Worm (Caenorhabditis elegans) whole organism, L4/young adult: ENCODE results near the gene F17E9.16.

Experiments used
- W03F9.2 ChIP-seq: fragments of 150-350 bp; optimal IDR thresholded peaks from 2 replicates; lab custom pipeline; 2014; ENCODE audit warnings: missing biosample characterization, missing genetic modification characterization
- dao-5 ChIP-seq: sonication (generic microtip); optimal IDR thresholded peaks from 2 replicates; lab custom pipeline; 2016; ENCODE audit warnings: missing genotype, missing genetic modification characterization, moderate library complexity, missing compliant biosample characterization
- him-1 ChIP-seq: sonication (generic microtip); optimal IDR thresholded peaks from 2 replicates; lab custom pipeline; 2016; ENCODE audit warnings: missing genotype, missing genetic modification reagents, missing genetic modification characterization, missing compliant biosample characterization

The F17E9.16 gene

DNA sequence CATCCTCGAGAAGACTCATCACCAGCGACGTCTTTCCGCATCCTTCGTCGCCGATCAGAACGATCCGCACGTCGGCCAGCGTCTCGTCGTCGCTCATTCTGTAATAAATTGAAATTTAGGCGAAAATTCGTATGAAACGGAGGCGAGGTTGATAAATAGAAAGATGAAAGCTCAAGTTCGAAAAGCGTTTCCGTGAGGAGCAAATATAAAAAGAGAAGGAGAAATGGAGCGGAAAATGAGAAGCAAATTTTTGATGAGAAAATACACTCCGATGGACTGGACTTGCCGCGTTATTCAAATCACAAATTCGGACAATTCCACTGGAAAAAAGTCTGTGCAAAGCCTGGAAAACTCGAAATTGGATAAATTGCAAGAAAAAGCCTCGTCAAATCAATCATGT is 42.0 kb downstream of the F17E9.16 start, which contains the start of gene D2096.11:
Gene D2096.11 (minus strand): TSS at position 101 of the 400 bp plus-strand sequence.
- TF ChIP-seq dao-5 (tag; lab: Kevin White, UChicago), result no peak
- TF ChIP-seq W03F9.2 (tag; lab: Kevin White, UChicago), result no peak
- no peak for TF ChIP-seq him-1 (tag; lab: Kevin White, UChicago)

DNA sequence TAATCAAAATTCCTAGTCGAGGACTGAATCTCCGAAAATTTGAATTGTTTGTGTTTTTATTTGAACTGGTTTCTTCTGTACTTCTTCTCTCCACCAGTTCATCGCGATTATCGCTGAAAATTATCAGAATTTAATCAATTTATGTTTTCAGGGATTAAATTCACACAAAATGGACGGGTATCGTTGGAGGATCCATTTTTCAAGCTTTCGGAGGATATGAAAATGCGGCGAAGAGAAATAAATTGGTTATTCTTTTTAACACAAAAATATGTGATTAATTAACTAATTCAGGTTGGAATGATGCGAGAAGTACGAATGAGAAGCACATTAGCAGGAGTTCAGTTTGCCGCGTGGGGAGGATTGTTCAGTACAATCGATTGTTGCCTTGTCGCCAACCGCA is 44.2 kb downstream of the F17E9.16 start, which contains the start of gene timm-17B.2:
Gene timm-17B.2 (plus strand): TSS at position 301 of the 400 bp plus-strand sequence.
- TF ChIP-seq dao-5 (tag; lab: Kevin White, UChicago) (no peak), him-1 (tag; lab: Kevin White, UChicago) (no peak), W03F9.2 (tag; lab: Kevin White, UChicago) (no peak)

DNA sequence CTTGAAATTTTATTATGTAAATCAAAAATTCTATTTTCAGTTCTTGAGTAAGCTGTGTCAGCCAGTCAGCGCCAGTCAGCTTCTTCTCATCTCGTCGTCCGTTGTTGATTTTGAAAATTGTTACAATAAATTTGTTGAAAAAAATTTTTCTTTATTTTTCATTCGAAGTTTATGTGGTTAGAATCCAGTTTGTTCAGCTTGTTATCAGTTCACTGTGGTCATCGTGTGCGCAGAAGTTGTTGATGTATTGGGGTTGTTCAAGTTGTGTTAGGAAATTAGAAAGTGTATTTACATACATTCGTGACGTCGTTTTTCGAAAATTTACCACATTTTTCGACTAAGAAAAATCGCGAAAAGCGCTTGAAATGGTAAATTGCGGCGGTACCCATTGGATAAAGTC is 45.7 kb downstream of the F17E9.16 start:
- TF ChIP-seq dao-5 (tag; lab: Kevin White, UChicago), result no peak
- no peak for TF ChIP-seq W03F9.2 (tag; lab: Kevin White, UChicago)
- no peak for TF ChIP-seq him-1 (tag; lab: Kevin White, UChicago)
